Fruit fly (Drosophila melanogaster) whole organism, embryonic: ENCODE data around the gene CG14135.

Experiments used
- Abd-B ChIP-seq: fragments of 200-800 bp; sonication (Bioruptor generic); optimal IDR thresholded peaks from 2 replicates; lab custom pipeline; 2018; ENCODE audit warnings: missing biosample characterization, mild to moderate bottlenecking, missing genetic modification characterization, moderate library complexity
- Adf1 ChIP-seq: fragments of 200-800 bp; sonication (Bioruptor generic); IDR thresholded peaks from 2 replicates; pipeline ENCODE4 v1.3.6; 2022; ENCODE audit warnings: missing biosample characterization, missing genetic modification characterization
- Atf6 ChIP-seq: fragments of 200-800 bp; sonication (Bioruptor generic); IDR thresholded peaks from 2 replicates; pipeline ENCODE4 v1.3.6; 2022; ENCODE audit warnings: missing biosample characterization, missing genetic modification characterization
- CG12155 ChIP-seq: fragments of 200-800 bp; sonication (Bioruptor generic); optimal IDR thresholded peaks from 3 replicates; lab custom pipeline; 2016; ENCODE audit warnings: missing biosample characterization, missing genetic modification characterization
- CG12744 ChIP-seq: fragments of 200-800 bp; sonication (Bioruptor generic); optimal IDR thresholded peaks from 2 replicates; lab custom pipeline; 2016; ENCODE audit warnings: missing biosample characterization, missing genetic modification characterization
- CG14710 ChIP-seq: fragments of 200-800 bp; sonication (Bioruptor generic); optimal IDR thresholded peaks from 3 replicates; lab custom pipeline; 2019; ENCODE audit warnings: missing biosample characterization, mild to moderate bottlenecking, missing genetic modification characterization, moderate library complexity
- CG15011 ChIP-seq: fragments of 200-800 bp; sonication (Bioruptor generic); optimal IDR thresholded peaks from 3 replicates; lab custom pipeline; 2018; ENCODE audit warnings: missing biosample characterization, mild to moderate bottlenecking, missing genetic modification characterization
- CG16863 ChIP-seq: fragments of 200-800 bp; sonication (Bioruptor generic); optimal IDR thresholded peaks from 3 replicates; lab custom pipeline; 2016; ENCODE audit warnings: missing biosample characterization, missing genetic modification characterization
- CG17385 ChIP-seq: fragments of 200-800 bp; sonication (Bioruptor generic); optimal IDR thresholded peaks from 3 replicates; lab custom pipeline; 2018; ENCODE audit warnings: missing biosample characterization, mild to moderate bottlenecking, missing genetic modification characterization
- CG31365 ChIP-seq: fragments of 200-800 bp; sonication (Bioruptor generic); optimal IDR thresholded peaks from 2 replicates; lab custom pipeline; 2018; ENCODE audit warnings: missing biosample characterization, mild to moderate bottlenecking, missing genetic modification characterization
- CG34224 ChIP-seq: fragments of 200-800 bp; sonication (Bioruptor generic); IDR thresholded peaks from 3 replicates; pipeline ENCODE4 v1.3.6; 2022; ENCODE audit warnings: missing biosample characterization, missing genetic modification characterization; ENCODE audit not compliant: partially characterized antibody
- CG4360 ChIP-seq: fragments of 200-800 bp; sonication (Bioruptor generic); IDR thresholded peaks from 2 replicates; pipeline ENCODE4 v1.3.6; 2022; ENCODE audit warnings: missing biosample characterization, missing genetic modification characterization
- CG4820 ChIP-seq: fragments of 200-800 bp; sonication (Bioruptor generic); optimal IDR thresholded peaks from 3 replicates; lab custom pipeline; 2016; ENCODE audit warnings: missing biosample characterization, missing genetic modification characterization
- CG5180 ChIP-seq: fragments of 200-800 bp; sonication (Bioruptor generic); optimal IDR thresholded peaks from 3 replicates; lab custom pipeline; 2017; ENCODE audit warnings: missing biosample characterization, missing genetic modification characterization, mild to moderate bottlenecking, moderate library complexity, missing genetic modification reagents
- CG6683 ChIP-seq: fragments of 200-800 bp; sonication (Bioruptor generic); optimal IDR thresholded peaks from 2 replicates; lab custom pipeline; 2017; ENCODE audit warnings: missing biosample characterization, mild to moderate bottlenecking, missing genetic modification characterization, missing genetic modification reagents
- CG9215 ChIP-seq: fragments of 200-800 bp; sonication (Bioruptor generic); IDR thresholded peaks from 2 replicates; pipeline ENCODE4 v1.3.6; 2022; ENCODE audit warnings: missing biosample characterization, missing genetic modification characterization
- Drgx ChIP-seq: fragments of 200-800 bp; sonication (Bioruptor generic); IDR thresholded peaks from 2 replicates; pipeline ENCODE4 v1.3.6; 2022; ENCODE audit warnings: missing biosample characterization, missing genetic modification characterization
- Gug ChIP-seq: fragments of 200-800 bp; sonication (Bioruptor generic); IDR thresholded peaks from 4 replicates; pipeline ENCODE4 v1.3.6; 2022; ENCODE audit warnings: missing biosample characterization, missing genetic modification characterization
- HHEX ChIP-seq: fragments of 200-800 bp; sonication (Bioruptor generic); optimal IDR thresholded peaks from 3 replicates; lab custom pipeline; 2017; ENCODE audit warnings: missing biosample characterization, mild to moderate bottlenecking, missing genetic modification characterization, missing genetic modification reagents
- HLH3B ChIP-seq: fragments of 200-800 bp; sonication (Bioruptor generic); IDR thresholded peaks from 2 replicates; pipeline ENCODE4 v1.3.6; 2022; ENCODE audit warnings: missing biosample characterization, missing genetic modification characterization
- Hr51 ChIP-seq, 2 experiments: fragments of 200-800 bp; sonication (Bioruptor generic); optimal IDR thresholded peaks; 2 replicates in 1 of 2; 3 replicates in 1 of 2; lab custom pipeline; 2016 to 2018; ENCODE audit warnings: missing biosample characterization in 2 of 2, missing genetic modification characterization in 2 of 2, mild to moderate bottlenecking in 1 of 2, moderate library complexity in 1 of 2
- Mrtf ChIP-seq: fragments of 200-800 bp; sonication (Bioruptor generic); IDR thresholded peaks from 3 replicates; pipeline ENCODE4 v1.3.6; 2022; ENCODE audit warnings: missing biosample characterization, missing genetic modification characterization
- Nf-YA ChIP-seq: fragments of 200-800 bp; sonication (Bioruptor generic); IDR thresholded peaks from 2 replicates; pipeline ENCODE4 v1.3.6; 2022; ENCODE audit warnings: missing biosample characterization, missing genetic modification characterization
- Nf-YB ChIP-seq: fragments of 200-800 bp; sonication (Bioruptor generic); optimal IDR thresholded peaks from 3 replicates; lab custom pipeline; 2019; ENCODE audit warnings: missing biosample characterization, mild to moderate bottlenecking, missing genetic modification characterization, moderate library complexity
- Rfx ChIP-seq: fragments of 200-800 bp; sonication (Bioruptor generic); IDR thresholded peaks from 2 replicates; pipeline ENCODE4 v1.3.6; 2022; ENCODE audit warnings: missing biosample characterization, missing genetic modification characterization
- Six4 ChIP-seq: fragments of 200-800 bp; sonication (Bioruptor generic); optimal IDR thresholded peaks from 2 replicates; lab custom pipeline; 2016; ENCODE audit warnings: missing biosample characterization, missing genetic modification characterization
- ara ChIP-seq: fragments of 200-800 bp; sonication (Bioruptor generic); IDR thresholded peaks from 2 replicates; pipeline ENCODE4 v1.3.6; 2022; ENCODE audit warnings: missing biosample characterization, missing genetic modification characterization
- br ChIP-seq: fragments of >200 bp; optimal IDR thresholded peaks from 2 replicates; lab custom pipeline; 2017
- chm ChIP-seq: fragments of 200-800 bp; sonication (Bioruptor generic); IDR thresholded peaks from 2 replicates; pipeline ENCODE4 v1.3.6; 2022; ENCODE audit warnings: missing biosample characterization, missing genetic modification characterization
- crol ChIP-seq: fragments of 200-800 bp; sonication (Bioruptor generic); IDR thresholded peaks from 2 replicates; pipeline ENCODE4 v1.3.6; 2022; ENCODE audit warnings: missing biosample characterization, missing genetic modification characterization
- crp ChIP-seq, 2 experiments: fragments of 200-800 bp; sonication (Bioruptor generic); optimal IDR thresholded peaks; 2 replicates in 1 of 2; 3 replicates in 1 of 2; lab custom pipeline; 2017; ENCODE audit warnings: missing biosample characterization in 2 of 2, missing genetic modification characterization in 2 of 2, mild to moderate bottlenecking in 1 of 2, moderate library complexity in 1 of 2
- cwo ChIP-seq: fragments of 200-800 bp; sonication (Bioruptor generic); optimal IDR thresholded peaks from 3 replicates; lab custom pipeline; 2017; ENCODE audit warnings: missing biosample characterization, missing genetic modification characterization, mild to moderate bottlenecking, moderate library complexity, missing genetic modification reagents
- dm ChIP-seq: fragments of 200-800 bp; sonication (Bioruptor generic); optimal IDR thresholded peaks from 3 replicates; lab custom pipeline; 2016; ENCODE audit warnings: missing biosample characterization, missing genetic modification characterization
- dmrt99B ChIP-seq: fragments of 200-800 bp; sonication (Bioruptor generic); optimal IDR thresholded peaks from 2 replicates; lab custom pipeline; 2018; ENCODE audit warnings: missing biosample characterization, mild to moderate bottlenecking, missing genetic modification characterization, moderate library complexity
- dysf ChIP-seq: fragments of 200-800 bp; sonication (Bioruptor generic); IDR thresholded peaks from 3 replicates; pipeline ENCODE4 v1.3.6; 2022; ENCODE audit warnings: missing biosample characterization, missing genetic modification characterization
- en ChIP-seq: fragments of 200-800 bp; sonication (Bioruptor generic); optimal IDR thresholded peaks from 2 replicates; lab custom pipeline; 2016; ENCODE audit warnings: missing biosample characterization, missing genetic modification characterization
- fd3F ChIP-seq: fragments of 200-800 bp; sonication (Bioruptor generic); optimal IDR thresholded peaks from 2 replicates; lab custom pipeline; 2018; ENCODE audit warnings: missing biosample characterization, mild to moderate bottlenecking, missing genetic modification characterization, moderate library complexity
- lilli ChIP-seq: fragments of 200-800 bp; sonication (Bioruptor generic); optimal IDR thresholded peaks from 3 replicates; lab custom pipeline; 2016; ENCODE audit warnings: missing biosample characterization, missing genetic modification characterization
- mam ChIP-seq: fragments of 200-800 bp; sonication (Bioruptor generic); optimal IDR thresholded peaks from 3 replicates; lab custom pipeline; 2016; ENCODE audit warnings: missing biosample characterization, missing genetic modification characterization
- odd ChIP-seq: fragments of 200-800 bp; sonication (Bioruptor generic); optimal IDR thresholded peaks from 2 replicates; lab custom pipeline; 2017; ENCODE audit warnings: missing biosample characterization, mild to moderate bottlenecking, missing genetic modification characterization
- org-1 ChIP-seq: fragments of 200-800 bp; sonication (Bioruptor generic); optimal IDR thresholded peaks from 2 replicates; lab custom pipeline; 2017; ENCODE audit warnings: missing biosample characterization, missing genetic modification characterization
- otp ChIP-seq: fragments of 200-800 bp; sonication (Bioruptor generic); IDR thresholded peaks from 3 replicates; pipeline ENCODE4, ENCODE4 v1.3.6; 2022; ENCODE audit warnings: missing biosample characterization, missing genetic modification characterization
- pho ChIP-seq: fragments of 200-800 bp; sonication (Bioruptor generic); optimal IDR thresholded peaks from 2 replicates; lab custom pipeline; 2016; ENCODE audit warnings: missing biosample characterization, missing genetic modification characterization
- pzg ChIP-seq: fragments of 200-800 bp; sonication (Bioruptor generic); optimal IDR thresholded peaks from 3 replicates; lab custom pipeline; 2018; ENCODE audit warnings: missing biosample characterization, mild to moderate bottlenecking, missing genetic modification characterization, moderate library complexity
- sens-2 ChIP-seq: fragments of 200-800 bp; sonication (Bioruptor generic); IDR thresholded peaks from 2 replicates; pipeline ENCODE4 v1.3.6; 2022; ENCODE audit warnings: missing biosample characterization, missing genetic modification characterization
- slbo ChIP-seq: fragments of 200-800 bp; sonication (Bioruptor generic); IDR thresholded peaks from 2 replicates; pipeline ENCODE4 v1.3.6; 2022; ENCODE audit warnings: missing biosample characterization, missing genetic modification characterization
- slp2 ChIP-seq: fragments of 200-800 bp; sonication (Bioruptor generic); optimal IDR thresholded peaks from 2 replicates; lab custom pipeline; 2016; ENCODE audit warnings: missing biosample characterization, missing genetic modification characterization
- sob ChIP-seq: fragments of 200-800 bp; sonication (Bioruptor generic); IDR thresholded peaks from 2 replicates; pipeline ENCODE4 v1.3.6; 2022; ENCODE audit warnings: missing biosample characterization, missing genetic modification characterization
- sr ChIP-seq: fragments of 200-800 bp; sonication (Bioruptor generic); IDR thresholded peaks from 3 replicates; pipeline ENCODE4 v1.3.6; 2022; ENCODE audit warnings: missing biosample characterization, missing genetic modification characterization
- usp ChIP-seq: fragments of >200 bp; optimal IDR thresholded peaks from 2 replicates; lab custom pipeline; 2017; ENCODE audit warnings: missing biosample characterization, missing genetic modification characterization
- zf30C ChIP-seq: fragments of 200-800 bp; sonication (Bioruptor generic); optimal IDR thresholded peaks from 3 replicates; lab custom pipeline; 2018; ENCODE audit warnings: missing biosample characterization, mild to moderate bottlenecking, missing genetic modification characterization

CG14135 gene

dm6 chr3L:11680298-11680697 is 11.1 kb upstream of the CG14135 start, which contains the start of gene CG32085 (continued):
- TF ChIP-seq dysf (GFP tag; lab: Robert Waterston, UW) (peak; percentile 82), CG31365 (tag; lab: Kevin White, UChicago) (peak; percentile 63), CG14710 (tag; lab: Kevin White, UChicago) (no peak), CG17385 (GFP tag; lab: Kevin White, UChicago) (peak; percentile 27), Nf-YA (GFP tag; lab: Robert Waterston, UW) (no peak), lilli (GFP tag; lab: Kevin White, UChicago) (peak; percentile 73), org-1 (GFP tag; lab: Kevin White, UChicago) (peak; percentile 23), crol (GFP tag; lab: Robert Waterston, UW) (peak; percentile 42; the same call in 1 of the 2 replicates), CG9215 (GFP tag; lab: Robert Waterston, UW) (peak; percentile 48), CG34224 (no peak), dm (GFP tag; lab: Kevin White, UChicago) (peak; percentile 4), fd3F (GFP tag; lab: Kevin White, UChicago) (no peak), CG6683 (GFP tag; lab: Kevin White, UChicago) (peak; percentile 44), CG12744 (GFP tag; lab: Kevin White, UChicago) (no peak), otp (peak; percentile 56; the same call in 1 of the 3 replicates), sens-2 (no peak), slbo (peak; percentile 82), Abd-B (GFP tag; lab: Kevin White, UChicago) (no peak), Mrtf (GFP tag; lab: Robert Waterston, UW) (peak; percentile 79), CG15011 (GFP tag; lab: Kevin White, UChicago) (no peak), Drgx (GFP tag; lab: Robert Waterston, UW) (peak; percentile 75), usp (no peak), CG5180 (GFP tag; lab: Kevin White, UChicago) (peak; percentile 43), Atf6 (GFP tag; lab: Robert Waterston, UW) (peak; percentile 66), Hr51 (GFP tag; optimal IDR thresholded peaks at IDR 0.05; lab: Kevin White, UChicago) (peak; percentile 22 to 33), slp2 (peak; percentile 1), CG16863 (GFP tag; lab: Kevin White, UChicago) (peak; percentile 52), Rfx (GFP tag; lab: Robert Waterston, UW) (peak; percentile 93), crp (GFP tag; optimal IDR thresholded peaks at IDR 0.05; lab: Kevin White, UChicago) (no peak), pzg (GFP tag; lab: Kevin White, UChicago) (peak; percentile 26), mam (GFP tag; lab: Kevin White, UChicago) (peak; percentile 80), sob (peak; percentile 80), zf30C (GFP tag; lab: Kevin White, UChicago) (no peak), odd (GFP tag; lab: Kevin White, UChicago) (peak; percentile 5), HHEX (GFP tag; lab: Kevin White, UChicago) (peak; percentile 53), dmrt99B (tag; lab: Kevin White, UChicago) (peak; percentile 48), en (peak; percentile 9), Gug (GFP tag; lab: Robert Waterston, UW) (peak; percentile 90), br (no peak), sr (GFP tag; lab: Robert Waterston, UW) (0 out of 3 replicates have a peak, but pooled peaks have one; percentile 55), Six4 (peak; percentile 25), Adf1 (peak; percentile 41; the same call in 1 of the 2 replicates), cwo (GFP tag; lab: Kevin White, UChicago) (peak; percentile 64), Nf-YB (no peak), chm (GFP tag; lab: Robert Waterston, UW) (peak; percentile 61; the same call in 1 of the 2 replicates), CG4820 (peak; percentile 22), CG12155 (peak; percentile 60), ara (GFP tag; lab: Robert Waterston, UW) (0 out of 2 replicates have a peak, but pooled peaks have one; percentile 30), HLH3B (peak; percentile 68), pho (peak; percentile 62), CG4360 (GFP tag; lab: Robert Waterston, UW) (no peak)
